Worm (Caenorhabditis elegans) whole organism, early embryonic: ENCODE measurements around the gene twk-3.

ENCODE experiments used
- aly-1 ChIP-seq: sonication (generic microtip); optimal IDR thresholded peaks from 2 replicates; lab custom pipeline; 2016; ENCODE audit warnings: missing genetic modification characterization, missing compliant biosample characterization
- ama-1 ChIP-seq: fragments of 150-350 bp; optimal IDR thresholded peaks from 2 replicates; lab custom pipeline; 2014
- ceh-13 ChIP-seq: fragments of 200-800 bp; sonication (Bioruptor generic); optimal IDR thresholded peaks from 2 replicates; lab custom pipeline; 2018; ENCODE audit warnings: mild to moderate bottlenecking, missing genetic modification characterization, missing compliant biosample characterization
- ceh-36 ChIP-seq: sonication (generic microtip); optimal IDR thresholded peaks from 2 replicates; lab custom pipeline; 2016; ENCODE audit warnings: missing genetic modification characterization, inconsistent platforms, missing compliant biosample characterization
- flt-1 ChIP-seq: fragments of 200-800 bp; sonication (Bioruptor generic); IDR thresholded peaks from 2 replicates; pipeline ENCODE4 v1.3.6; 2022; ENCODE audit warnings: missing genetic modification characterization, missing compliant biosample characterization
- hmbx-1 ChIP-seq: sonication (generic microtip); optimal IDR thresholded peaks from 2 replicates; lab custom pipeline; 2016; ENCODE audit warnings: mild to moderate bottlenecking, missing genetic modification characterization, missing compliant biosample characterization
- hnd-1 ChIP-seq: sonication (generic microtip); optimal IDR thresholded peaks from 2 replicates; lab custom pipeline; 2016; ENCODE audit warnings: missing genetic modification characterization, missing compliant biosample characterization
- scrt-1 ChIP-seq: fragments of 200-800 bp; sonication (Bioruptor generic); IDR thresholded peaks from 2 replicates; pipeline ENCODE4 v1.3.6; 2022; ENCODE audit warnings: missing genetic modification characterization, missing compliant biosample characterization
- tbx-11 ChIP-seq: fragments of 200-800 bp; sonication (Bioruptor generic); IDR thresholded peaks from 2 replicates; pipeline ENCODE4 v1.3.6; 2022; ENCODE audit warnings: missing genetic modification characterization, missing compliant biosample characterization
- tra-4 ChIP-seq: sonication (generic microtip); optimal IDR thresholded peaks from 2 replicates; lab custom pipeline; 2017; ENCODE audit warnings: missing genetic modification characterization, missing compliant biosample characterization

ce11 chrII:8193922-8194321, 18.7 kb downstream of the twk-3 start:
- no peak for TF ChIP-seq ama-1 (lab: Kevin White, UChicago)
- no peak for TF ChIP-seq aly-1 (tag; lab: Kevin White, UChicago)
- no peak for TF ChIP-seq tra-4 (tag; lab: Kevin White, UChicago)
- TF ChIP-seq hnd-1 (tag; lab: Kevin White, UChicago): no peak
- no peak for TF ChIP-seq tbx-11
- TF ChIP-seq flt-1 (GFP tag; lab: Robert Waterston, UW): no peak
- no peak for TF ChIP-seq hmbx-1 (tag; lab: Kevin White, UChicago)
- no peak for TF ChIP-seq ceh-13 (GFP tag; lab: Kevin White, UChicago)
- TF ChIP-seq scrt-1 (GFP tag; lab: Robert Waterston, UW): no peak
- TF ChIP-seq ceh-36 (tag; lab: Kevin White, UChicago): no peak
